Fruit fly (Drosophila melanogaster): Measurements from ENCODE around the gene mira.

Gene mira

DNA sequence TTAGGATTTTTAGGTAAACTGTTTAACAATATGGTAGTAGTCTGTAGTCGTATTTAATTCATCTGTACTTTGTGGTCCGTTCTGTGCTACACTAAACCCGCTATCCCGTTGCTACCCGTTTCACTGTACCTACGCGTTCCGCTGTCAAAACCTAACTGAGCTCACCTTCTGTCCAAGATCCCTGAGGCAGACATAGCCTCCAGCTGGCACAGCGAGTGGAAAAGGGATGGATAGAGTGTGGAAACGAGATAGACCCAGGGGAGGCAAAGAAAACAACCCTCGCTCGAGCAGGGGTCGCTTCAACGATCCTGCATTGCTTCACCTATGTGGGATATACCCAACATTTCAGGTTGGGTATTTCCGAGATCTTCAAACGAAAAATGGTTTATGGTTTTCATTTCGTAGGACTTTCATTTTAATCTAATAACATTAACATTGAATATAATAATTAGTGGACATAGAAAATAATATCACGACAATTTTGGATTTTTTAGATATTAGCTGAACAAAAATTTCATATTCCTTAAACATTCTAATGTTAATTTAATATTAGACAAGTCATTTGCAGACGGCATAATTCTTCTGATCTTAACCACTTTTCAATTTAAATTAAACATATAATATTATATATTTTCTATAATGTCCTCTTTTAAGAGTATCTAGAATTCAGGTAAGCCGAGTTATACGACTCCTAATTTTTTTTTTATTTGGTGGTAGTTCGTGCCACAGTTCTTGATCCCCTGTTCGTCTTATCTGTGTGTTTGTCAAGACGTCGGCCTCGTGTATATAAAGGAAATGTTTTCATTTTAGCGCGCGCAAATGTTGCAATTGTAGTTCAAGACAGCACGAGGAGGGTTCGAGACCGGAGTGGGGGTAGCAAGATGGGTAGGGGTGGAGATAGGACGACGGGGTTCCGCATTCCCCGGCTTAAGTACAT lies at the start of gene mira:
Gene mira (minus strand): TSS at position 281 of the 937 bp plus-strand sequence.
- no peak for TF ChIP-seq CG33017 (tag; optimal IDR thresholded peaks at IDR 0.05)
- peak; percentile 3 for TF ChIP-seq kay (GFP tag; ENCODE audit: borderline replicate concordance)
- TF ChIP-seq CG7045 (GFP tag; optimal IDR thresholded peaks at IDR 0.05), result no peak

DNA sequence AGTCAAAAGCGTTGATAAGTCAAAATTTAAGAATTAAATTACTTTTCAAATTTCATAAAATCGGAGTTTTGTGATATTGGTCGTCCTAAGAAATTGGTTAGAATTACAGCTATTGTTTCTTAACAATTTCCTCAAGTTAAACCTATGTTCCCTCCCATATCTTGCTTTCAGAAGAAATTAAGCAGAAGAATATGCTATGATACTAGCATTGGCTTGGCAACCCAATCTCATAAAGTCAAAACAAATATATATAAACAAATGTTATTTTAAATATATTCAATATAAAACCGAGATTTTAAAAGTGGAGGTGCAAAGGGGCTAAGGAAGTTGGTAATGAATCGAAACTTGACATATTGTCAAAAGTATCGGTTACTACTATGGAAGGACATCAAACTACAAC lies 37.7 kb upstream of the mira start, which contains the start of gene CG31213:
Gene CG31213 (plus strand): TSS at position 301 of the 400 bp plus-strand sequence.
- TF ChIP-seq CG33017 (tag; optimal IDR thresholded peaks at IDR 0.05) (no peak), Crg-1 (GFP tag; optimal IDR thresholded peaks at IDR 0.05) (no peak), Mnt (GFP tag; optimal IDR thresholded peaks at IDR 0.05) (no peak), CG1620 (GFP tag; optimal IDR thresholded peaks at IDR 0.05) (no peak), tj (GFP tag; optimal IDR thresholded peaks at IDR 0.05) (no peak), CG7101 (tag; optimal IDR thresholded peaks at IDR 0.05) (no peak), toe (GFP tag; optimal IDR thresholded peaks at IDR 0.05) (no peak)

- TF ChIP-seq CG14711 (tag; optimal IDR thresholded peaks at IDR 0.05) (no peak), cic (GFP tag; optimal IDR thresholded peaks at IDR 0.05) (no peak), CG7101 (tag; optimal IDR thresholded peaks at IDR 0.05) (no peak), CG12768 (GFP tag; optimal IDR thresholded peaks at IDR 0.05) (no peak), CG1620 (GFP tag; optimal IDR thresholded peaks at IDR 0.05) (no peak), cnc (optimal IDR thresholded peaks at IDR 0.05) (no peak), CG5204 (GFP tag; optimal IDR thresholded peaks at IDR 0.05) (no peak), Hr96 (GFP tag; optimal IDR thresholded peaks at IDR 0.05) (no peak), kay (GFP tag; ENCODE audit: borderline replicate concordance) (no peak), tj (GFP tag; optimal IDR thresholded peaks at IDR 0.05) (no peak), CG33017 (tag; optimal IDR thresholded peaks at IDR 0.05) (no peak), ovo (GFP tag; optimal IDR thresholded peaks at IDR 0.05) (no peak), Crg-1 (GFP tag; optimal IDR thresholded peaks at IDR 0.05) (no peak), CG11617 (GFP tag; optimal IDR thresholded peaks at IDR 0.05) (no peak), CG7045 (GFP tag; optimal IDR thresholded peaks at IDR 0.05) (no peak), bab1 (GFP tag; optimal IDR thresholded peaks at IDR 0.05) (no peak), Clk (GFP tag; optimal IDR thresholded peaks at IDR 0.05) (no peak)
Observed at dm6 chr3R:19968695-19969094, 33.8 kb upstream of the mira start.

DNA sequence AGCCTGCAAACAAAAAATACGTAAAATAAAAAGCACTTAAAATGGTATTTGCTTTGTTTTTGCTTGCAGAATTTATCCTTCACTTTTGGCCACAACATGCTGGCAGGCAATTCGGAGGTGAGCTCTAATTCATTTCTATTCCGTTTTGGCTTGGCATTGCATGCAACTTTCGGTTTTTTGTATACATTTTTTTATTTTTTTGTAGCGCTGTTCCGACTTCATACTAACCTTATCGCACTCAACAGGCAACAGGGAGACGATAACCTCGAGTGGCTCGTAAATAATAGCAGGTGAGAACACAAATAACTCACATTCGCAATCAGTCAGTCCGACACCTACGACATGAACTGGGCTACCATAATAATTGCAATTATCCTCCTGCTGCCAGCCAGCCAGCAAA lies 13.2 kb upstream of the mira start, which contains the start of gene CG4783:
Gene CG4783 (plus strand): TSS at position 301 of the 400 bp plus-strand sequence.
- TF ChIP-seq CG33017 (tag; optimal IDR thresholded peaks at IDR 0.05) (no peak), cic (GFP tag; optimal IDR thresholded peaks at IDR 0.05) (peak; percentile 24)

- no peak for TF ChIP-seq cic (GFP tag; optimal IDR thresholded peaks at IDR 0.05)
- TF ChIP-seq cnc (optimal IDR thresholded peaks at IDR 0.05), result no peak
- no peak for TF ChIP-seq Clk (GFP tag; optimal IDR thresholded peaks at IDR 0.05)
- no peak for TF ChIP-seq Crg-1 (GFP tag; optimal IDR thresholded peaks at IDR 0.05)
- TF ChIP-seq kay (GFP tag; ENCODE audit: borderline replicate concordance), result no peak
- TF ChIP-seq CG14711 (tag; optimal IDR thresholded peaks at IDR 0.05), result no peak
- no peak for TF ChIP-seq Hr96 (GFP tag; optimal IDR thresholded peaks at IDR 0.05)
Observed at dm6 chr3R:19942312-19942711, 7.4 kb upstream of the mira start, which contains the start of gene CG46042. TSS of gene CG46042 (minus strand) at chr3R:19942412.

DNA sequence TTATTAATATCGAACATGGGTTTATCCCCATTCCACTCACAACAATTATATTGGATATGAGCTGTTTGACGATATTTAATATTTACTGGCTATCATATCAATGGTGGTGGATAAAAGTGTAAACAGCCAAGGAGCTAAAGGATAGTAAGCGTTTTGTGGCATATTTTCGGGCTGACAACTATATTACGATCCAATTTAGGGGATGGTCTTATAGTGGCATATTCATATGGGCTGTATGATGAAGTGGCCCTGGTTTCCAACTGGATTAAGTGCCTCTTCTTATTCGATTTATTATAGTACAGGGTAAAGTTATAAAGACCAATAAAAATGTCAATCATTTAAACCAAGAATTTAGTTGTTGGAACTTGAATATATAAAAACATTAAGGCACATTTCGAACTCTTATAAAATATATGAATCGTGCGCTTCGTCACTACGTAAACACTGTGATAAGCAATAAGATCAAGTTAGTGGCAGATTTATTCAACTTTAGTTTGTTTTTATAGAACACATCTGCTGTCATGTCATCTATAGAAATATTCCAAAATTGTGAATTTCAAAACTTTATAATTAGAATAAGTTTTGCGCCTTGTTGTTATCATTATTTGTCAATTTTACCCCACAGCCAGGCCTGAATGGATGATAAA lies 4.1 kb upstream of the mira start:
- TF ChIP-seq CG11617 (GFP tag; optimal IDR thresholded peaks at IDR 0.05), result no peak
- no peak for TF ChIP-seq CG7101 (tag; optimal IDR thresholded peaks at IDR 0.05)
- no peak for TF ChIP-seq CG12768 (GFP tag; optimal IDR thresholded peaks at IDR 0.05)
- TF ChIP-seq CG7045 (GFP tag; optimal IDR thresholded peaks at IDR 0.05), result no peak
- no peak for TF ChIP-seq CG14711 (tag; optimal IDR thresholded peaks at IDR 0.05)
- no peak for TF ChIP-seq CG5204 (GFP tag; optimal IDR thresholded peaks at IDR 0.05)
- no peak for TF ChIP-seq tj (GFP tag; optimal IDR thresholded peaks at IDR 0.05)

- TF ChIP-seq kay (GFP tag; ENCODE audit: borderline replicate concordance) (no peak), bab1 (GFP tag; optimal IDR thresholded peaks at IDR 0.05) (no peak), CG14711 (tag; optimal IDR thresholded peaks at IDR 0.05) (no peak), CG7045 (GFP tag; optimal IDR thresholded peaks at IDR 0.05) (no peak), CG7101 (tag; optimal IDR thresholded peaks at IDR 0.05) (no peak), tj (GFP tag; optimal IDR thresholded peaks at IDR 0.05) (no peak), CG5204 (GFP tag; optimal IDR thresholded peaks at IDR 0.05) (no peak), ovo (GFP tag; optimal IDR thresholded peaks at IDR 0.05) (no peak), Crg-1 (GFP tag; optimal IDR thresholded peaks at IDR 0.05) (no peak), CG1620 (GFP tag; optimal IDR thresholded peaks at IDR 0.05) (no peak), CG11617 (GFP tag; optimal IDR thresholded peaks at IDR 0.05) (no peak), Clk (GFP tag; optimal IDR thresholded peaks at IDR 0.05) (no peak)
Observed at dm6 chr3R:19935777-19936125, 831 bp upstream of the mira start.
